Fruit fly (Drosophila melanogaster): ENCODE measurements around the gene CG7149.
A peak's percentile ranks its signal among the peaks of the same experiment; 100 is the strongest.

CG7149 gene

dm6 chr2L:7809699-7810088 is 19.3 kb upstream of the CG7149 start (continued):
- TF ChIP-seq woc (GFP tag; optimal IDR thresholded peaks at IDR 0.05): no peak
- TF ChIP-seq N (GFP tag; optimal IDR thresholded peaks at IDR 0.05): peak; percentile 71
- no peak for TF ChIP-seq CrebA (GFP tag; optimal IDR thresholded peaks at IDR 0.05; ENCODE audit: borderline replicate concordance)
- TF ChIP-seq tai (GFP tag; optimal IDR thresholded peaks at IDR 0.05): no peak
- no peak for TF ChIP-seq Rel (GFP tag; optimal IDR thresholded peaks at IDR 0.05)
- peak; percentile 68 for TF ChIP-seq Rel (tag; optimal IDR thresholded peaks at IDR 0.05)
- TF ChIP-seq HLH106 (tag; optimal IDR thresholded peaks at IDR 0.05): no peak
- TF ChIP-seq dmrt93B (GFP tag; optimal IDR thresholded peaks at IDR 0.05): no peak
- no peak for TF ChIP-seq foxo (GFP tag; optimal IDR thresholded peaks at IDR 0.05)
- TF ChIP-seq br (GFP tag; optimal IDR thresholded peaks at IDR 0.05): peak; percentile 40
- no peak for TF ChIP-seq sv (GFP tag; optimal IDR thresholded peaks at IDR 0.05)
- TF ChIP-seq Dfd (GFP tag; optimal IDR thresholded peaks at IDR 0.05): no peak
- TF ChIP-seq CG9705 (GFP tag; optimal IDR thresholded peaks at IDR 0.05): peak; percentile 19

- TF ChIP-seq HLH106 (tag; optimal IDR thresholded peaks at IDR 0.05): no peak
- no peak for TF ChIP-seq CG32264 (GFP tag; optimal IDR thresholded peaks at IDR 0.05)
- TF ChIP-seq brk (GFP tag; optimal IDR thresholded peaks at IDR 0.05): peak; percentile 16
- peak; percentile 18 for TF ChIP-seq jim (GFP tag; optimal IDR thresholded peaks at IDR 0.05)
- no peak for TF ChIP-seq Dfd (GFP tag; optimal IDR thresholded peaks at IDR 0.05)
- no peak for TF ChIP-seq pan (optimal IDR thresholded peaks at IDR 0.05)
These were observed 18.7 kb upstream of the CG7149 start for dm6 chr2L:7808886-7809698.

dm6 chr2L:7807563-7807962 is 17.2 kb upstream of the CG7149 start:
- TF ChIP-seq h (GFP tag; optimal IDR thresholded peaks at IDR 0.05) (no peak), Sp1 (GFP tag; optimal IDR thresholded peaks at IDR 0.05) (no peak), sv (GFP tag; optimal IDR thresholded peaks at IDR 0.05) (no peak), woc (GFP tag; optimal IDR thresholded peaks at IDR 0.05) (no peak), sage (GFP tag; optimal IDR thresholded peaks at IDR 0.05) (no peak), Dfd (GFP tag; optimal IDR thresholded peaks at IDR 0.05) (no peak)

dm6 chr2L:7799804-7800433 is 9.6 kb upstream of the CG7149 start, which contains the start of the genes Herp and r2d2:
TSS of gene Herp (minus strand) at chr2L:7800058.
TSS of gene r2d2 (plus strand) at chr2L:7800147.
- peak; percentile 17 for TF ChIP-seq GATAd (GFP tag; optimal IDR thresholded peaks at IDR 0.05)
- TF ChIP-seq Mio (GFP tag; optimal IDR thresholded peaks at IDR 0.05): no peak
- no peak for TF ChIP-seq jim (GFP tag; optimal IDR thresholded peaks at IDR 0.05)
- peak; percentile 91 for TF ChIP-seq CG9705 (GFP tag; optimal IDR thresholded peaks at IDR 0.05)
- peak; percentile 89 for TF ChIP-seq ey (GFP tag; optimal IDR thresholded peaks at IDR 0.05)
- peak; percentile 81 for TF ChIP-seq dmrt93B (GFP tag; optimal IDR thresholded peaks at IDR 0.05)
- peak; percentile 52 for TF ChIP-seq dsf (GFP tag; optimal IDR thresholded peaks at IDR 0.05; ENCODE audit: borderline replicate concordance)
- TF ChIP-seq fru (GFP tag; optimal IDR thresholded peaks at IDR 0.05): peak; percentile 90
- TF ChIP-seq Hr83 (GFP tag; optimal IDR thresholded peaks at IDR 0.05; ENCODE audit: poor library complexity, severe bottlenecking): no peak
- TF ChIP-seq CG32264 (GFP tag; optimal IDR thresholded peaks at IDR 0.05): peak; percentile 72
- no peak for TF ChIP-seq dl (GFP tag; optimal IDR thresholded peaks at IDR 0.05; ENCODE audit: insufficient read depth in 1 of 2, partially characterized antibody in 2 of 2)
- TF ChIP-seq Vsx2 (GFP tag; optimal IDR thresholded peaks at IDR 0.05; ENCODE audit: partially characterized antibody): no peak
- TF ChIP-seq HLH106 (tag; optimal IDR thresholded peaks at IDR 0.05): peak; percentile 94
- peak; percentile 92 for TF ChIP-seq Sp1 (GFP tag; optimal IDR thresholded peaks at IDR 0.05)
- no peak for TF ChIP-seq CrebA (GFP tag; optimal IDR thresholded peaks at IDR 0.05; ENCODE audit: borderline replicate concordance)
- peak in 1 of 2 experiments; percentile 92 for TF ChIP-seq foxo (GFP tag; optimal IDR thresholded peaks at IDR 0.05)
- peak; percentile 75 for TF ChIP-seq psq (GFP tag; optimal IDR thresholded peaks at IDR 0.05)
- peak; percentile 71 for TF ChIP-seq brk (GFP tag; optimal IDR thresholded peaks at IDR 0.05)
- TF ChIP-seq Abd-B (GFP tag; optimal IDR thresholded peaks at IDR 0.05): no peak
- TF ChIP-seq OdsH (GFP tag; optimal IDR thresholded peaks at IDR 0.05): peak; percentile 80
- TF ChIP-seq br (GFP tag; optimal IDR thresholded peaks at IDR 0.05): peak; percentile 88
- peak; percentile 86 for TF ChIP-seq rgr (GFP tag; optimal IDR thresholded peaks at IDR 0.05)
- peak; percentile 79 for TF ChIP-seq Hnf4 (GFP tag; optimal IDR thresholded peaks at IDR 0.05)
- TF ChIP-seq sage (GFP tag; optimal IDR thresholded peaks at IDR 0.05): no peak
- TF ChIP-seq Rel (GFP tag; optimal IDR thresholded peaks at IDR 0.05): no peak
- TF ChIP-seq Rel (tag; optimal IDR thresholded peaks at IDR 0.05): peak; percentile 70
- no peak for TF ChIP-seq lola (GFP tag; optimal IDR thresholded peaks at IDR 0.05)
- no peak for TF ChIP-seq Hr78 (GFP tag; optimal IDR thresholded peaks at IDR 0.05)
- TF ChIP-seq woc (GFP tag; optimal IDR thresholded peaks at IDR 0.05): peak; percentile 98
- TF ChIP-seq sv (GFP tag; optimal IDR thresholded peaks at IDR 0.05): peak; percentile 90
- TF ChIP-seq Dif (GFP tag; optimal IDR thresholded peaks at IDR 0.05; ENCODE audit: partially characterized antibody): no peak
- peak; percentile 95 for TF ChIP-seq Myc (optimal IDR thresholded peaks at IDR 0.05)
- TF ChIP-seq h (GFP tag; optimal IDR thresholded peaks at IDR 0.05): peak; percentile 88
- no peak for TF ChIP-seq N (GFP tag; optimal IDR thresholded peaks at IDR 0.05)
- no peak for TF ChIP-seq pan (optimal IDR thresholded peaks at IDR 0.05)
- no peak for TF ChIP-seq usp (GFP tag; optimal IDR thresholded peaks at IDR 0.05)
- peak; percentile 61 for TF ChIP-seq Jra (GFP tag; optimal IDR thresholded peaks at IDR 0.05)
- TF ChIP-seq tai (GFP tag; optimal IDR thresholded peaks at IDR 0.05): no peak
- no peak for TF ChIP-seq Dfd (GFP tag; optimal IDR thresholded peaks at IDR 0.05)
